Worm (Caenorhabditis elegans): ENCODE data around the gene srt-37.
"Not testable (repeated sequence)": the region's sequence is repeated elsewhere in the genome, so short reads cannot be mapped to it uniquely, and the experiment has no call there.

The srt-37 gene

ce11 chrV:4281699-4282098, at the start of gene srt-37:
Gene srt-37 (minus strand): TSS chrV:4281799.
- not testable (repeated sequence) for TF ChIP-seq cog-1 (tag; optimal IDR thresholded peaks at IDR 0.05); T22C8.4 (GFP tag; IDR thresholded peaks at IDR 0.05); ref-1 (GFP tag; conservative IDR thresholded peaks at IDR 0.05)

ce11 chrV:4330820-4331219, 49.2 kb upstream of the srt-37 start:
- TF ChIP-seq flt-1 (GFP tag; IDR thresholded peaks at IDR 0.05) (no peak), ref-1 (GFP tag; conservative IDR thresholded peaks at IDR 0.05) (no peak), T22C8.4 (GFP tag; IDR thresholded peaks at IDR 0.05) (no peak), ztf-29 (GFP tag; IDR thresholded peaks at IDR 0.05) (no peak), med-1 (GFP tag; optimal IDR thresholded peaks at IDR 0.05; ENCODE audit: insufficient read depth) (no peak), ztf-23 (GFP tag; IDR thresholded peaks at IDR 0.05) (no peak), cog-1 (tag; optimal IDR thresholded peaks at IDR 0.05) (no peak), tab-1 (GFP tag; IDR thresholded peaks at IDR 0.05) (no peak), klf-2 (GFP tag; conservative IDR thresholded peaks at IDR 0.05) (no peak)

ce11 chrV:4326841-4327240, 45.2 kb upstream of the srt-37 start, which contains the start of gene D2063.1:
Gene D2063.1 (plus strand): TSS chrV:4327121.
- TF ChIP-seq flt-1 (GFP tag; IDR thresholded peaks at IDR 0.05) = no peak
- TF ChIP-seq ztf-29 (GFP tag; IDR thresholded peaks at IDR 0.05) = no peak
- no peak for TF ChIP-seq tab-1 (GFP tag; IDR thresholded peaks at IDR 0.05)
- no peak for TF ChIP-seq T22C8.4 (GFP tag; IDR thresholded peaks at IDR 0.05)
- no peak for TF ChIP-seq ref-1 (GFP tag; conservative IDR thresholded peaks at IDR 0.05)
- TF ChIP-seq cog-1 (tag; optimal IDR thresholded peaks at IDR 0.05) = no peak
- no peak for TF ChIP-seq med-1 (GFP tag; optimal IDR thresholded peaks at IDR 0.05; ENCODE audit: insufficient read depth)
- TF ChIP-seq klf-2 (GFP tag; conservative IDR thresholded peaks at IDR 0.05) = no peak
- TF ChIP-seq ztf-23 (GFP tag; IDR thresholded peaks at IDR 0.05) = no peak

ce11 chrV:4325415-4325814, 43.8 kb upstream of the srt-37 start, which contains the start of gene nhr-125:
Gene nhr-125 (minus strand): TSS chrV:4325515.
- TF ChIP-seq ztf-29 (GFP tag; IDR thresholded peaks at IDR 0.05) (no peak), ztf-23 (GFP tag; IDR thresholded peaks at IDR 0.05) (no peak), cog-1 (tag; optimal IDR thresholded peaks at IDR 0.05) (no peak), flt-1 (GFP tag; IDR thresholded peaks at IDR 0.05) (no peak), klf-2 (GFP tag; conservative IDR thresholded peaks at IDR 0.05) (no peak), ref-1 (GFP tag; conservative IDR thresholded peaks at IDR 0.05) (no peak), med-1 (GFP tag; optimal IDR thresholded peaks at IDR 0.05; ENCODE audit: insufficient read depth) (no peak), T22C8.4 (GFP tag; IDR thresholded peaks at IDR 0.05) (no peak), tab-1 (GFP tag; IDR thresholded peaks at IDR 0.05) (no peak)

- TF ChIP-seq cog-1 (tag; optimal IDR thresholded peaks at IDR 0.05) = no peak
- no peak for TF ChIP-seq ref-1 (GFP tag; conservative IDR thresholded peaks at IDR 0.05)
- TF ChIP-seq T22C8.4 (GFP tag; IDR thresholded peaks at IDR 0.05) = no peak
- TF ChIP-seq ztf-29 (GFP tag; IDR thresholded peaks at IDR 0.05) = no peak
- no peak for TF ChIP-seq tab-1 (GFP tag; IDR thresholded peaks at IDR 0.05)
- TF ChIP-seq klf-2 (GFP tag; conservative IDR thresholded peaks at IDR 0.05) = no peak
- TF ChIP-seq ztf-23 (GFP tag; IDR thresholded peaks at IDR 0.05) = no peak
- TF ChIP-seq med-1 (GFP tag; optimal IDR thresholded peaks at IDR 0.05; ENCODE audit: insufficient read depth) = no peak
- no peak for TF ChIP-seq flt-1 (GFP tag; IDR thresholded peaks at IDR 0.05)
These were observed 41.1 kb upstream of the srt-37 start, which contains the start of gene R02D1.2 for ce11 chrV:4322706-4323105. Gene R02D1.2 (minus strand): TSS chrV:4322806.

- no peak for TF ChIP-seq tab-1 (GFP tag; IDR thresholded peaks at IDR 0.05)
- no peak for TF ChIP-seq T22C8.4 (GFP tag; IDR thresholded peaks at IDR 0.05)
- no peak for TF ChIP-seq ref-1 (GFP tag; conservative IDR thresholded peaks at IDR 0.05)
- no peak for TF ChIP-seq med-1 (GFP tag; optimal IDR thresholded peaks at IDR 0.05; ENCODE audit: insufficient read depth)
- TF ChIP-seq cog-1 (tag; optimal IDR thresholded peaks at IDR 0.05) = no peak
- no peak for TF ChIP-seq flt-1 (GFP tag; IDR thresholded peaks at IDR 0.05)
These were observed 38.3 kb upstream of the srt-37 start, which contains the start of gene ZC132.9 for ce11 chrV:4319867-4320266. Gene ZC132.9 (minus strand): TSS chrV:4319967.

ce11 chrV:4315057-4315456, 33.5 kb upstream of the srt-37 start, which contains the start of gene srh-192:
Gene srh-192 (minus strand): TSS chrV:4315157.
- TF ChIP-seq tab-1 (GFP tag; IDR thresholded peaks at IDR 0.05) = no peak
- no peak for TF ChIP-seq med-1 (GFP tag; optimal IDR thresholded peaks at IDR 0.05; ENCODE audit: insufficient read depth)
- TF ChIP-seq ref-1 (GFP tag; conservative IDR thresholded peaks at IDR 0.05) = no peak
- no peak for TF ChIP-seq ztf-23 (GFP tag; IDR thresholded peaks at IDR 0.05)
- TF ChIP-seq T22C8.4 (GFP tag; IDR thresholded peaks at IDR 0.05) = no peak
- TF ChIP-seq cog-1 (tag; optimal IDR thresholded peaks at IDR 0.05) = no peak
- TF ChIP-seq klf-2 (GFP tag; conservative IDR thresholded peaks at IDR 0.05) = no peak
- TF ChIP-seq flt-1 (GFP tag; IDR thresholded peaks at IDR 0.05) = no peak
- TF ChIP-seq ztf-29 (GFP tag; IDR thresholded peaks at IDR 0.05) = no peak

- 0 out of 2 replicates have a peak, but pooled peaks have one; percentile 26 for TF ChIP-seq T22C8.4 (GFP tag; IDR thresholded peaks at IDR 0.05)
- peak; percentile 47; the same call in 1 of the 2 replicates for TF ChIP-seq flt-1 (GFP tag; IDR thresholded peaks at IDR 0.05)
These were observed 28.8 kb upstream of the srt-37 start for ce11 chrV:4310414-4310813.

ce11 chrV:4304240-4304639, 22.6 kb upstream of the srt-37 start:
- TF ChIP-seq flt-1 (GFP tag; IDR thresholded peaks at IDR 0.05) = no peak
- TF ChIP-seq T22C8.4 (GFP tag; IDR thresholded peaks at IDR 0.05) = no peak

ce11 chrV:4303793-4304192, 22.2 kb upstream of the srt-37 start:
- TF ChIP-seq ztf-29 (GFP tag; IDR thresholded peaks at IDR 0.05) = no peak
- no peak for TF ChIP-seq cog-1 (tag; optimal IDR thresholded peaks at IDR 0.05)
- TF ChIP-seq flt-1 (GFP tag; IDR thresholded peaks at IDR 0.05) = no peak
- TF ChIP-seq T22C8.4 (GFP tag; IDR thresholded peaks at IDR 0.05) = no peak
- no peak for TF ChIP-seq tab-1 (GFP tag; IDR thresholded peaks at IDR 0.05)
- no peak for TF ChIP-seq ref-1 (GFP tag; conservative IDR thresholded peaks at IDR 0.05)
- no peak for TF ChIP-seq med-1 (GFP tag; optimal IDR thresholded peaks at IDR 0.05; ENCODE audit: insufficient read depth)
- TF ChIP-seq klf-2 (GFP tag; conservative IDR thresholded peaks at IDR 0.05) = no peak
- no peak for TF ChIP-seq ztf-23 (GFP tag; IDR thresholded peaks at IDR 0.05)
